Fruit fly (Drosophila melanogaster) whole organism, embryonic: ENCODE measurements around the gene CG43678.

Experiments used
- CG15696 ChIP-seq: fragments of 200-800 bp; sonication (Bioruptor generic); optimal IDR thresholded peaks from 2 replicates; lab custom pipeline; 2019; ENCODE audit warnings: missing biosample characterization, mild to moderate bottlenecking, missing genetic modification characterization, moderate library complexity
- CG17612 ChIP-seq: fragments of 200-800 bp; sonication (Bioruptor generic); IDR thresholded peaks from 2 replicates; pipeline ENCODE4 v1.3.6; 2022; ENCODE audit warnings: missing biosample characterization, missing genetic modification characterization
- CG17829 ChIP-seq: fragments of 200-800 bp; optimal IDR thresholded peaks from 2 replicates; lab custom pipeline; 2019; ENCODE audit warnings: missing biosample characterization, mild to moderate bottlenecking, missing genetic modification characterization, moderate library complexity
- CG5245 ChIP-seq: fragments of 200-800 bp; sonication (Bioruptor generic); optimal IDR thresholded peaks from 3 replicates; lab custom pipeline; 2016; ENCODE audit warnings: missing biosample characterization, missing genetic modification characterization
- Dip3 ChIP-seq: fragments of 200-800 bp; sonication (Bioruptor generic); optimal IDR thresholded peaks from 3 replicates; lab custom pipeline; 2016; ENCODE audit warnings: missing biosample characterization, missing genetic modification characterization
- Dll ChIP-seq: fragments of 200-800 bp; sonication (Bioruptor generic); IDR thresholded peaks from 4 replicates; pipeline ENCODE4 v1.3.6; 2022; ENCODE audit warnings: missing biosample characterization, missing genetic modification characterization; ENCODE audit not compliant: partially characterized antibody
- Dp ChIP-seq: fragments of 200-800 bp; sonication (Bioruptor generic); optimal IDR thresholded peaks from 2 replicates; lab custom pipeline; 2018; ENCODE audit warnings: missing biosample characterization, mild to moderate bottlenecking, missing genetic modification characterization, moderate library complexity
- zfh2 ChIP-seq: fragments of 200-800 bp; sonication (Bioruptor generic); optimal IDR thresholded peaks from 2 replicates; lab custom pipeline; 2016; ENCODE audit warnings: missing biosample characterization, missing genetic modification characterization

- TF ChIP-seq CG17829 (no peak), CG5245 (GFP tag; lab: Kevin White, UChicago) (no peak), CG15696 (no peak), CG17612 (GFP tag; lab: Robert Waterston, UW) (no peak), Dll (GFP tag; lab: Robert Waterston, UW) (no peak), Dp (no peak), Dip3 (GFP tag; lab: Kevin White, UChicago) (no peak), zfh2 (GFP tag; lab: Kevin White, UChicago) (no peak)
Measured at dm6 chr3L:15043465-15043864, 5.8 kb downstream of the CG43678 start.
